Fruit fly (Drosophila melanogaster) whole organism: Measurements from ENCODE around the gene Ubc84D.

Experiments
- CG8478 ChIP-seq: fragments of >200 bp; optimal IDR thresholded peaks from 2 replicates; lab custom pipeline; 2018; ENCODE audit warnings: inconsistent platforms
- EcR ChIP-seq, 2 experiments: fragments of >200 bp; optimal IDR thresholded peaks; 2 replicates each; lab custom pipeline; 2017; ENCODE audit warnings: missing biosample characterization in 2 of 2, missing genetic modification characterization in 2 of 2, missing genetic modification reagents in 2 of 2
- psq ChIP-seq: fragments of >200 bp; optimal IDR thresholded peaks from 2 replicates; lab custom pipeline; 2017

- TF ChIP-seq EcR (GFP tag; optimal IDR thresholded peaks at IDR 0.05; lab: Kevin White, UChicago) (no peak), CG8478 (lab: Kevin White, UChicago) (no peak), psq (lab: Kevin White, UChicago) (no peak)
These were observed 17.0 kb downstream of the Ubc84D start, which contains the start of gene Mics1 for dm6 chr3R:7502276-7502675.
